Fruit fly (Drosophila melanogaster): ENCODE results near the gene CG14244.
A peak's percentile ranks its signal among the peaks of the same experiment; 100 is the strongest.

Gene CG14244

dm6 chr3R:26714109-26714576, 11.8 kb upstream of the CG14244 start, which contains the start of gene amon (continued):
- peak; percentile 94 to 95 for TF ChIP-seq ss (GFP tag; optimal IDR thresholded peaks at IDR 0.05)
- TF ChIP-seq Gug (GFP tag; IDR thresholded peaks at IDR 0.05): peak; percentile 97
- peak; percentile 95 for TF ChIP-seq CG8319 (GFP tag; optimal IDR thresholded peaks at IDR 0.05)
- peak; percentile 96 for TF ChIP-seq lz (GFP tag; optimal IDR thresholded peaks at IDR 0.05)
- TF ChIP-seq OdsH (GFP tag; optimal IDR thresholded peaks at IDR 0.05): peak; percentile 95
- peak; percentile 89 for TF ChIP-seq fkh (GFP tag; optimal IDR thresholded peaks at IDR 0.05)
- TF ChIP-seq CG10631 (GFP tag; optimal IDR thresholded peaks at IDR 0.05): peak; percentile 97
- peak; percentile 95 for TF ChIP-seq net (GFP tag; optimal IDR thresholded peaks at IDR 0.05)
- peak; percentile 71 for TF ChIP-seq Hr38 (GFP tag; optimal IDR thresholded peaks at IDR 0.05)

dm6 chr3R:26717295-26717694, 8.6 kb upstream of the CG14244 start, which contains the start of gene CG6425:
CG6425 (minus strand) TSS chr3R:26717389.
- TF ChIP-seq CG34406 (GFP tag; optimal IDR thresholded peaks at IDR 0.05) (no peak), CG3919 (GFP tag; optimal IDR thresholded peaks at IDR 0.05) (no peak), CG6792 (GFP tag; optimal IDR thresholded peaks at IDR 0.05) (no peak), Sox15 (GFP tag; optimal IDR thresholded peaks at IDR 0.05) (no peak), Hr39 (GFP tag; optimal IDR thresholded peaks at IDR 0.05) (peak; percentile 41), CG9139 (GFP tag; optimal IDR thresholded peaks at IDR 0.05) (no peak), pdm3 (GFP tag; optimal IDR thresholded peaks at IDR 0.05) (peak; percentile 35), Gug (GFP tag; IDR thresholded peaks at IDR 0.05) (no peak), CG11294 (GFP tag; IDR thresholded peaks at IDR 0.05) (no peak), eg (GFP tag; IDR thresholded peaks at IDR 0.05) (no peak), CG15336 (GFP tag; IDR thresholded peaks at IDR 0.05) (peak; percentile 24; the same call in 1 of the 2 replicates), CG1621 (tag; optimal IDR thresholded peaks at IDR 0.05) (no peak), CG32006 (GFP tag; optimal IDR thresholded peaks at IDR 0.05) (peak; percentile 41), Hr4 (GFP tag; optimal IDR thresholded peaks at IDR 0.05) (no peak), CG16779 (tag; optimal IDR thresholded peaks at IDR 0.05) (no peak), Lpt (GFP tag; optimal IDR thresholded peaks at IDR 0.05) (no peak), Hr38 (GFP tag; optimal IDR thresholded peaks at IDR 0.05) (no peak), CG6808 (GFP tag; optimal IDR thresholded peaks at IDR 0.05) (peak; percentile 12), achi (GFP tag; optimal IDR thresholded peaks at IDR 0.05) (no peak), Smox (GFP tag; optimal IDR thresholded peaks at IDR 0.05) (no peak), net (GFP tag; optimal IDR thresholded peaks at IDR 0.05) (no peak), CG4318 (GFP tag; optimal IDR thresholded peaks at IDR 0.05) (no peak), fd85E (GFP tag; optimal IDR thresholded peaks at IDR 0.05) (no peak), esn (GFP tag; optimal IDR thresholded peaks at IDR 0.05) (peak; percentile 32), Eip93F (GFP tag; optimal IDR thresholded peaks at IDR 0.05) (no peak), Eip78C (GFP tag) (peak; percentile 35), CG3032 (tag; optimal IDR thresholded peaks at IDR 0.05) (peak; percentile 44), CG10669 (GFP tag; optimal IDR thresholded peaks at IDR 0.05) (no peak), Blimp-1 (GFP tag; optimal IDR thresholded peaks at IDR 0.05) (no peak), Met (GFP tag; optimal IDR thresholded peaks at IDR 0.05) (no peak), dac (GFP tag; optimal IDR thresholded peaks at IDR 0.05) (peak; percentile 19), topi (GFP tag; optimal IDR thresholded peaks at IDR 0.05) (peak; percentile 23), ss (GFP tag; optimal IDR thresholded peaks at IDR 0.05) (no peak), Ets96B (tag; optimal IDR thresholded peaks at IDR 0.05) (no peak), CG11902 (GFP tag; optimal IDR thresholded peaks at IDR 0.05) (peak; percentile 25), Ets21C (GFP tag; optimal IDR thresholded peaks at IDR 0.05) (no peak), CG7368 (GFP tag; optimal IDR thresholded peaks at IDR 0.05) (no peak), fd59A (GFP tag; optimal IDR thresholded peaks at IDR 0.05) (no peak), Sox14 (GFP tag; optimal IDR thresholded peaks at IDR 0.05) (peak; percentile 30), CG10631 (GFP tag; optimal IDR thresholded peaks at IDR 0.05) (no peak), Eip75B (GFP tag; optimal IDR thresholded peaks at IDR 0.05) (no peak), CG8319 (GFP tag; optimal IDR thresholded peaks at IDR 0.05) (no peak), Sox102F (GFP tag; optimal IDR thresholded peaks at IDR 0.05) (no peak), svp (GFP tag) (peak; percentile 52), CG31627 (GFP tag; optimal IDR thresholded peaks at IDR 0.05) (peak; percentile 61), vri (GFP tag; optimal IDR thresholded peaks at IDR 0.05) (no peak), CG8632 (GFP tag; optimal IDR thresholded peaks at IDR 0.05) (no peak), fkh (GFP tag; optimal IDR thresholded peaks at IDR 0.05) (no peak)

Data from whole organism, prepupa.